Worm (Caenorhabditis elegans) whole organism, L4 larva: Measurements from ENCODE around the gene C05D9.9.

Source experiments
- D1046.2 ChIP-seq: fragments of 200-800 bp; sonication (Bioruptor generic); IDR thresholded peaks from 2 replicates; pipeline ENCODE4 v1.3.6; 2022; ENCODE audit warnings: missing genetic modification characterization, missing compliant biosample characterization
- F10B5.3 ChIP-seq: sonication (generic microtip); optimal IDR thresholded peaks from 2 replicates; lab custom pipeline; 2016; ENCODE audit warnings: mild to moderate bottlenecking, missing genetic modification characterization, missing compliant biosample characterization
- F26F4.8 ChIP-seq: fragments of 200-800 bp; sonication (Bioruptor generic); conservative IDR thresholded peaks from 2 replicates; pipeline ENCODE4 v1.3.6; 2022; ENCODE audit warnings: missing genetic modification characterization, missing compliant biosample characterization
- F37D6.2 ChIP-seq: sonication (generic microtip); optimal IDR thresholded peaks from 2 replicates; lab custom pipeline; 2016; ENCODE audit warnings: mild to moderate bottlenecking, missing genetic modification characterization, missing compliant biosample characterization
- F44E2.7 ChIP-seq: fragments of 200-800 bp; sonication (Bioruptor generic); IDR thresholded peaks from 2 replicates; pipeline ENCODE4 v2.1.2; 2022; ENCODE audit warnings: missing genetic modification characterization, missing compliant biosample characterization
- R02D3.7 ChIP-seq: fragments of 150-350 bp; sonication (generic microtip); optimal IDR thresholded peaks from 3 replicates; lab custom pipeline; 2014; ENCODE audit warnings: missing biosample characterization, missing genetic modification characterization
- T20F7.1 ChIP-seq: fragments of 200-800 bp; sonication (Bioruptor generic); optimal IDR thresholded peaks from 2 replicates; lab custom pipeline; 2018; ENCODE audit warnings: mild to moderate bottlenecking, missing genetic modification characterization, missing compliant biosample characterization
- Y5F2A.4 ChIP-seq: fragments of 200-800 bp; sonication (Bioruptor generic); optimal IDR thresholded peaks from 2 replicates; lab custom pipeline; 2018; ENCODE audit warnings: mild to moderate bottlenecking, missing genetic modification characterization, missing compliant biosample characterization
- aha-1 ChIP-seq: fragments of 150-350 bp; peaks from one replicate; lab custom pipeline; 2014; ENCODE audit warnings: missing biosample characterization, missing genetic modification characterization
- aly-2 ChIP-seq: sonication (generic microtip); optimal IDR thresholded peaks from 2 replicates; lab custom pipeline; 2018; ENCODE audit warnings: missing biosample characterization, missing genetic modification characterization
- ceh-28 ChIP-seq: fragments of 150-350 bp; optimal IDR thresholded peaks from 2 replicates; lab custom pipeline; 2014; ENCODE audit warnings: missing biosample characterization, missing genetic modification reagents, missing genetic modification characterization
- ceh-62 ChIP-seq: sonication (generic microtip); optimal IDR thresholded peaks from 2 replicates; lab custom pipeline; 2017; ENCODE audit warnings: missing biosample characterization, missing genetic modification characterization
- daf-16 ChIP-seq, 3 experiments: sonication (generic microtip); optimal IDR thresholded peaks; 2 replicates each; lab custom pipeline; 2016 to 2017; ENCODE audit warnings: missing genetic modification characterization in 3 of 3, missing genetic modification reagents in 3 of 3, mild to moderate bottlenecking in 2 of 3, missing compliant biosample characterization in 2 of 3, missing biosample characterization in 1 of 3, moderate library complexity in 1 of 3
- dmd-9 ChIP-seq: fragments of 200-800 bp; sonication (Bioruptor generic); IDR thresholded peaks from 2 replicates; pipeline ENCODE4 v1.3.6; 2022; ENCODE audit warnings: missing genetic modification reagents, missing genetic modification characterization, missing compliant biosample characterization
- dve-1 ChIP-seq: sonication (generic microtip); optimal IDR thresholded peaks from 2 replicates; lab custom pipeline; 2017; ENCODE audit warnings: antibody characterized with exemption, mild to moderate bottlenecking, missing genetic modification characterization, missing compliant biosample characterization; ENCODE audit not compliant: insufficient read depth
- egl-27 ChIP-seq: sonication (generic microtip); optimal IDR thresholded peaks from 3 replicates; lab custom pipeline; 2017; ENCODE audit warnings: missing biosample characterization, missing genetic modification reagents, missing genetic modification characterization
- fos-1 ChIP-seq: fragments of 150-350 bp; optimal IDR thresholded peaks from 2 replicates; lab custom pipeline; 2014; ENCODE audit warnings: missing biosample characterization, missing genetic modification characterization
- hlh-11 ChIP-seq: fragments of 200-800 bp; sonication (Bioruptor generic); optimal IDR thresholded peaks from 2 replicates; lab custom pipeline; 2018; ENCODE audit warnings: mild to moderate bottlenecking, missing genetic modification characterization, missing compliant biosample characterization
- hlh-30 ChIP-seq: sonication (generic microtip); optimal IDR thresholded peaks from 2 replicates; lab custom pipeline; 2017; ENCODE audit warnings: antibody characterized with exemption, mild to moderate bottlenecking, missing genetic modification characterization, missing compliant biosample characterization; ENCODE audit not compliant: insufficient read depth
- lin-13 ChIP-seq: fragments of 150-350 bp; optimal IDR thresholded peaks from 2 replicates; lab custom pipeline; 2014; ENCODE audit warnings: missing biosample characterization, missing genetic modification reagents, missing genetic modification characterization
- lin-15B ChIP-seq: fragments of 150-350 bp; sonication (generic microtip); optimal IDR thresholded peaks from 3 replicates; lab custom pipeline; 2014; ENCODE audit warnings: missing biosample characterization, missing genetic modification characterization
- lin-29 ChIP-seq: fragments of 200-800 bp; sonication (Bioruptor generic); IDR thresholded peaks from 2 replicates; pipeline ENCODE4 v1.3.6; 2022; ENCODE audit warnings: missing genetic modification reagents, missing genetic modification characterization, missing compliant biosample characterization
- lir-3 ChIP-seq: sonication (generic microtip); optimal IDR thresholded peaks from 2 replicates; lab custom pipeline; 2016; ENCODE audit warnings: mild to moderate bottlenecking, missing genetic modification characterization, missing compliant biosample characterization
- madf-9 ChIP-seq: fragments of 200-800 bp; sonication (Bioruptor generic); conservative IDR thresholded peaks from 2 replicates; pipeline ENCODE4 v1.3.6; 2022; ENCODE audit warnings: missing genetic modification reagents, missing genetic modification characterization, missing compliant biosample characterization
- mdl-1 ChIP-seq, 2 experiments: fragments of 150-350 bp in 1 of 2; sonication (generic microtip) in 1 of 2; optimal IDR thresholded peaks; 2 replicates each; lab custom pipeline; 2014 to 2017; ENCODE audit warnings: missing biosample characterization in 2 of 2, missing genetic modification characterization in 2 of 2
- mep-1 ChIP-seq: fragments of 150-350 bp; sonication (generic microtip); optimal IDR thresholded peaks from 3 replicates; lab custom pipeline; 2014; ENCODE audit warnings: missing biosample characterization, missing genetic modification characterization
- mes-2 ChIP-seq: sonication (generic microtip); optimal IDR thresholded peaks from 2 replicates; lab custom pipeline; 2016; ENCODE audit warnings: missing genotype, mild to moderate bottlenecking, missing genetic modification characterization, missing compliant biosample characterization; ENCODE audit not compliant: poor library complexity, severe bottlenecking
- nhr-11 ChIP-seq: fragments of 150-350 bp; optimal IDR thresholded peaks from 2 replicates; lab custom pipeline; 2014; ENCODE audit warnings: missing biosample characterization, missing genetic modification characterization
- nhr-237 ChIP-seq: sonication (generic microtip); optimal IDR thresholded peaks from 2 replicates; lab custom pipeline; 2017; ENCODE audit warnings: missing biosample characterization, missing genetic modification characterization
- nhr-25 ChIP-seq: sonication (generic microtip); optimal IDR thresholded peaks from 2 replicates; lab custom pipeline; 2017; ENCODE audit warnings: missing genetic modification characterization, mild to moderate bottlenecking, missing compliant biosample characterization, antibody characterized with exemption, moderate library complexity, borderline replicate concordance; ENCODE audit not compliant: insufficient read depth
- nhr-28 ChIP-seq: fragments of 150-350 bp; optimal IDR thresholded peaks from 2 replicates; lab custom pipeline; 2014; ENCODE audit warnings: missing biosample characterization, missing genetic modification characterization
- nhr-41 ChIP-seq: fragments of 200-800 bp; sonication (Bioruptor generic); IDR thresholded peaks from 2 replicates; pipeline ENCODE4 v1.3.6; 2022; ENCODE audit warnings: missing genetic modification reagents, missing genetic modification characterization, missing compliant biosample characterization
- nhr-48 ChIP-seq: sonication (generic microtip); optimal IDR thresholded peaks from 2 replicates; lab custom pipeline; 2016; ENCODE audit warnings: mild to moderate bottlenecking, missing genetic modification characterization, missing compliant biosample characterization
- nhr-77 ChIP-seq: fragments of 150-350 bp; optimal IDR thresholded peaks from 2 replicates; lab custom pipeline; 2014; ENCODE audit warnings: missing biosample characterization, missing genetic modification characterization
- pha-4 ChIP-seq, 2 experiments: fragments of 150-350 bp in 1 of 2; fragments of 200-800 bp in 1 of 2; sonication (Bioruptor generic) in 1 of 2; IDR thresholded peaks in 1 of 2; optimal IDR thresholded peaks in 1 of 2; 2 replicates each; pipeline versions ENCODE4 v1.3.6 to Lab custom; 2014 to 2022; ENCODE audit warnings: missing genetic modification characterization in 2 of 2, missing genetic modification reagents in 2 of 2, missing biosample characterization in 1 of 2, missing compliant biosample characterization in 1 of 2
- php-3 ChIP-seq: fragments of 200-800 bp; sonication (Bioruptor generic); IDR thresholded peaks from 2 replicates; pipeline ENCODE4 v1.3.6; 2022; ENCODE audit warnings: missing genetic modification reagents, missing genetic modification characterization, missing compliant biosample characterization
- pqm-1 ChIP-seq: sonication (generic microtip); optimal IDR thresholded peaks from 2 replicates; lab custom pipeline; 2017; ENCODE audit warnings: missing biosample characterization, missing genetic modification characterization
- sdz-12 ChIP-seq: fragments of 200-800 bp; sonication (Bioruptor generic); optimal IDR thresholded peaks from 2 replicates; lab custom pipeline; 2018; ENCODE audit warnings: mild to moderate bottlenecking, missing genetic modification characterization, missing compliant biosample characterization
- set-16 ChIP-seq: fragments of 200-800 bp; sonication (Bioruptor generic); IDR thresholded peaks from 2 replicates; pipeline ENCODE4 v1.3.6; 2022; ENCODE audit warnings: missing genetic modification reagents, missing genetic modification characterization, missing compliant biosample characterization
- vab-7 ChIP-seq: fragments of 200-800 bp; sonication (Bioruptor generic); IDR thresholded peaks from 2 replicates; pipeline ENCODE4 v1.3.6; 2022; ENCODE audit warnings: missing genetic modification reagents, missing genetic modification characterization, missing compliant biosample characterization
- zag-1 ChIP-seq: fragments of 150-350 bp; optimal IDR thresholded peaks from 2 replicates; lab custom pipeline; 2014; ENCODE audit warnings: missing biosample characterization, missing genetic modification characterization
- zfp-2 ChIP-seq: sonication (generic microtip); optimal IDR thresholded peaks from 2 replicates; lab custom pipeline; 2016; ENCODE audit warnings: mild to moderate bottlenecking, missing genetic modification characterization, missing compliant biosample characterization
- ztf-7 ChIP-seq: fragments of 150-350 bp; optimal IDR thresholded peaks from 2 replicates; lab custom pipeline; 2014; ENCODE audit warnings: missing biosample characterization, missing genetic modification characterization

The C05D9.9 gene

ce11 chrX:1103702-1104262, 20.3 kb downstream of the C05D9.9 start, which contains the start of gene ife-4 (continued):
- no peak for TF ChIP-seq sdz-12 (GFP tag; lab: Kevin White, UChicago)

- TF ChIP-seq mes-2 (tag; lab: Kevin White, UChicago) (peak; percentile 56), egl-27 (no peak), aha-1 (tag; lab: Kevin White, UChicago) (peak; percentile 39), hlh-30 (tag; lab: Kevin White, UChicago) (peak; percentile 7)
Measured at ce11 chrX:1096808-1097207, 27.2 kb downstream of the C05D9.9 start, which contains the start of the genes pigx-1 and rme-6. TSS of gene pigx-1 (minus strand) at chrX:1097013. TSS of gene rme-6 (plus strand) at chrX:1097152.

ce11 chrX:1094332-1094731, 29.7 kb downstream of the C05D9.9 start:
- peak; percentile 47 for TF ChIP-seq aha-1 (tag; lab: Kevin White, UChicago)
- peak; percentile 42 for TF ChIP-seq nhr-77 (tag; lab: Kevin White, UChicago)
- peak; percentile 29 for TF ChIP-seq dve-1
- TF ChIP-seq daf-16 (GFP tag; optimal IDR thresholded peaks at IDR 0.05; lab: Kevin White, UChicago): no peak
- peak; percentile 91 for TF ChIP-seq daf-16 (tag; optimal IDR thresholded peaks at IDR 0.05; lab: Kevin White, UChicago)
- TF ChIP-seq nhr-41 (GFP tag; lab: Robert Waterston, UW): no peak
- peak; percentile 2 for TF ChIP-seq nhr-28 (tag; lab: Kevin White, UChicago)

- TF ChIP-seq F37D6.2 (tag; lab: Kevin White, UChicago) (peak; percentile 81), mep-1 (tag; lab: Kevin White, UChicago) (peak; percentile 97), lin-29 (0 out of 2 replicates have a peak, but pooled peaks have one; percentile 29), R02D3.7 (tag; lab: Kevin White, UChicago) (no peak), lin-15B (tag; lab: Kevin White, UChicago) (no peak), Y5F2A.4 (GFP tag; lab: Kevin White, UChicago) (no peak), F10B5.3 (tag; lab: Kevin White, UChicago) (peak; percentile 44), vab-7 (GFP tag; lab: Robert Waterston, UW) (peak; percentile 38; the same call in 1 of the 2 replicates), ceh-62 (tag; lab: Kevin White, UChicago) (no peak), nhr-48 (tag; lab: Kevin White, UChicago) (peak; percentile 91), zag-1 (tag; lab: Kevin White, UChicago) (no peak), nhr-28 (tag; lab: Kevin White, UChicago) (peak; percentile 95), pha-4 (GFP tag; IDR thresholded peaks at IDR 0.05; lab: Robert Waterston, UW) (peak; percentile 87), pha-4 (tag; optimal IDR thresholded peaks at IDR 0.05; lab: Kevin White, UChicago) (peak; percentile 99), pqm-1 (tag; lab: Kevin White, UChicago) (peak; percentile 48), mdl-1 (tag; optimal IDR thresholded peaks at IDR 0.05; lab: Kevin White, UChicago) (peak; percentile 98 to 100), aly-2 (tag; lab: Kevin White, UChicago) (no peak), set-16 (GFP tag; lab: Robert Waterston, UW) (peak; percentile 60), F26F4.8 (GFP tag; lab: Robert Waterston, UW) (no peak), nhr-11 (tag; lab: Kevin White, UChicago) (peak; percentile 97), nhr-237 (tag; lab: Kevin White, UChicago) (no peak), zfp-2 (tag; lab: Kevin White, UChicago) (peak; percentile 38), lir-3 (tag; lab: Kevin White, UChicago) (peak; percentile 2), F44E2.7 (GFP tag; lab: Robert Waterston, UW) (no peak), T20F7.1 (GFP tag; lab: Kevin White, UChicago) (peak; percentile 74), php-3 (GFP tag; lab: Robert Waterston, UW) (peak; percentile 75), madf-9 (GFP tag; lab: Robert Waterston, UW) (peak; percentile 62; the same call in 1 of the 2 replicates), lin-13 (GFP tag; lab: Kevin White, UChicago) (peak; percentile 87), hlh-11 (tag; lab: Kevin White, UChicago) (peak; percentile 99), ztf-7 (tag; lab: Kevin White, UChicago) (peak; percentile 77), daf-16 (GFP tag; optimal IDR thresholded peaks at IDR 0.05; lab: Kevin White, UChicago) (peak; percentile 69 to 90), daf-16 (tag; optimal IDR thresholded peaks at IDR 0.05; lab: Kevin White, UChicago) (peak; percentile 96), D1046.2 (GFP tag; lab: Robert Waterston, UW) (no peak), nhr-25 (tag; lab: Kevin White, UChicago) (peak; percentile 46), fos-1 (tag; lab: Kevin White, UChicago) (no peak), ceh-28 (peak; percentile 40), dmd-9 (no peak), nhr-77 (tag; lab: Kevin White, UChicago) (peak; percentile 95)
Measured at ce11 chrX:1093154-1093553, 30.9 kb downstream of the C05D9.9 start.
